Fruit fly (Drosophila melanogaster): ENCODE data around the gene toc.

The toc gene

DNA sequence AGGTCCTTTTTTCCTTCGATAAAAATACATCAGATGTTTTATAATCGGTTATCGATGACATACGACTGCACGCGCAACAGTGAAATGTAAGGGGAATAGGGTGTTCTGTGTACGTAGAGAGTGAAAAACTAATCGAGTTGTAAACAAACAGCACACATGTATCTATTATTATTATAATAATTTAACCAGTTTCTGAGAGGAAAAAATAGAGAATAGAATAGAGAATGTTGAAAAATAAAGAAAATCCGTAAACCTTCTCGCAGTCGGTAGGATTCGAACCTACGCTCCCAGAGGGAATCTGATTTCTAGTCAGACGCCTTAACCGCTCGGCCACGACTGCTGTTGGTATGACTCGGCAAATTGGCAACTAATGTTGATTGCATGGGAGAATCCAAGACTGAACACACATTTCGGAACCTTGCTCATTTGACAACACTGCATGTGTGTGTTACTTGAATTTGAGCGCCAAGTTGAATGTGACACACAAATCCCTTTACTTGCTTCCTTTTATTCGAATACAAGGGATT lies 28.2 kb upstream of the toc start (continued):
- TF ChIP-seq CG11695 (GFP tag; IDR thresholded peaks at IDR 0.05) (no peak), wor (GFP tag; IDR thresholded peaks at IDR 0.05) (no peak), Vsx1 (GFP tag; optimal IDR thresholded peaks at IDR 0.05) (peak; percentile 35), Hey (tag; optimal IDR thresholded peaks at IDR 0.05) (peak; percentile 69), Lpt (GFP tag; optimal IDR thresholded peaks at IDR 0.05) (no peak), HLHmδ (GFP tag; optimal IDR thresholded peaks at IDR 0.05) (peak; percentile 3), Scr (GFP tag; IDR thresholded peaks at IDR 0.05; ENCODE audit: partially characterized antibody) (peak; percentile 77), dmrt99B (tag; optimal IDR thresholded peaks at IDR 0.05) (peak; percentile 12), Ptx1 (GFP tag; IDR thresholded peaks at IDR 0.05) (no peak), knrl (GFP tag; IDR thresholded peaks at IDR 0.05; ENCODE audit: partially characterized antibody) (peak; percentile 66), abd-A (tag; optimal IDR thresholded peaks at IDR 0.05) (no peak), CG4328 (GFP tag; optimal IDR thresholded peaks at IDR 0.05) (no peak), Dll (GFP tag; IDR thresholded peaks at IDR 0.05; ENCODE audit: partially characterized antibody) (peak; percentile 71), dm (GFP tag; optimal IDR thresholded peaks at IDR 0.05) (no peak), toy (GFP tag; IDR thresholded peaks at IDR 0.05) (no peak), br (optimal IDR thresholded peaks at IDR 0.05) (no peak), Gsc (GFP tag; IDR thresholded peaks at IDR 0.05) (no peak), HLH4C (GFP tag; IDR thresholded peaks at IDR 0.05; ENCODE audit: partially characterized antibody) (peak; percentile 86), ato (GFP tag; IDR thresholded peaks at IDR 0.05; ENCODE audit: partially characterized antibody) (peak; percentile 82), Dp (GFP tag; optimal IDR thresholded peaks at IDR 0.05) (peak; percentile 92), CG9797 (GFP tag; optimal IDR thresholded peaks at IDR 0.05) (no peak), CG8478 (optimal IDR thresholded peaks at IDR 0.05) (no peak), Atf6 (GFP tag; IDR thresholded peaks at IDR 0.05) (no peak), CG13287 (GFP tag; IDR thresholded peaks at IDR 0.05; ENCODE audit: partially characterized antibody) (peak; percentile 77), mld (GFP tag; IDR thresholded peaks at IDR 0.05; ENCODE audit: partially characterized antibody) (peak; percentile 96), bbx (GFP tag; IDR thresholded peaks at IDR 0.05; ENCODE audit: partially characterized antibody) (peak; percentile 94), stc (GFP tag; IDR thresholded peaks at IDR 0.05) (peak; percentile 51; the same call in 1 of the 2 replicates), fd102C (GFP tag; optimal IDR thresholded peaks at IDR 0.05) (peak; percentile 36), CG12071 (GFP tag; optimal IDR thresholded peaks at IDR 0.05) (peak; percentile 38), peb (GFP tag; IDR thresholded peaks at IDR 0.05) (no peak)

dm6 chr2L:3170949-3171579 lies 26.5 kb upstream of the toc start, which contains the start of gene CG44002:
CG44002 (minus strand) TSS chr2L:3171092.
- no peak for TF ChIP-seq hb (GFP tag; IDR thresholded peaks at IDR 0.05; ENCODE audit: partially characterized antibody)
- no peak for TF ChIP-seq CG7372 (GFP tag; IDR thresholded peaks at IDR 0.05)
- TF ChIP-seq crp (GFP tag; optimal IDR thresholded peaks at IDR 0.05): peak in 1 of 2 experiments; percentile 27
- TF ChIP-seq H15 (GFP tag; IDR thresholded peaks at IDR 0.05): no peak
- TF ChIP-seq ems (GFP tag; optimal IDR thresholded peaks at IDR 0.05): no peak
- TF ChIP-seq CG8290 (GFP tag; optimal IDR thresholded peaks at IDR 0.05): no peak
- peak in 1 of 2 experiments; percentile 26 for TF ChIP-seq CG8290 (tag; optimal IDR thresholded peaks at IDR 0.05)
- TF ChIP-seq CG10267 (tag; optimal IDR thresholded peaks at IDR 0.05): peak; percentile 14
- TF ChIP-seq pita (GFP tag; optimal IDR thresholded peaks at IDR 0.05): no peak
- TF ChIP-seq CG2712 (tag; optimal IDR thresholded peaks at IDR 0.05): no peak
- TF ChIP-seq NfI (GFP tag; optimal IDR thresholded peaks at IDR 0.05): peak; percentile 7
- no peak for TF ChIP-seq CG9797 (GFP tag; optimal IDR thresholded peaks at IDR 0.05)
- TF ChIP-seq sens-2 (GFP tag; IDR thresholded peaks at IDR 0.05): no peak
- no peak for TF ChIP-seq CG18764 (GFP tag; optimal IDR thresholded peaks at IDR 0.05)
- TF ChIP-seq CG32532 (GFP tag; IDR thresholded peaks at IDR 0.05): no peak
- TF ChIP-seq Dp (GFP tag; optimal IDR thresholded peaks at IDR 0.05): peak; percentile 44
- no peak for TF ChIP-seq Rfx (GFP tag; IDR thresholded peaks at IDR 0.05)
- no peak for TF ChIP-seq slp2 (GFP tag; optimal IDR thresholded peaks at IDR 0.05)
- no peak for TF ChIP-seq zfh1 (GFP tag; IDR thresholded peaks at IDR 0.05)
- TF ChIP-seq CG12391 (tag; optimal IDR thresholded peaks at IDR 0.05): no peak
- TF ChIP-seq CG1529 (GFP tag; optimal IDR thresholded peaks at IDR 0.05): no peak
- no peak for TF ChIP-seq CG18262 (tag; optimal IDR thresholded peaks at IDR 0.05)
- TF ChIP-seq jigr1 (GFP tag; IDR thresholded peaks at IDR 0.05): no peak
